Worm (Caenorhabditis elegans) whole organism, dauer: ENCODE results near the gene emc-3.

Experiments used
- unc-62 ChIP-seq: sonication (generic microtip); optimal IDR thresholded peaks from 2 replicates; lab custom pipeline; 2017; ENCODE audit warnings: missing biosample characterization, missing genetic modification reagents, missing genetic modification characterization

emc-3 gene

DNA sequence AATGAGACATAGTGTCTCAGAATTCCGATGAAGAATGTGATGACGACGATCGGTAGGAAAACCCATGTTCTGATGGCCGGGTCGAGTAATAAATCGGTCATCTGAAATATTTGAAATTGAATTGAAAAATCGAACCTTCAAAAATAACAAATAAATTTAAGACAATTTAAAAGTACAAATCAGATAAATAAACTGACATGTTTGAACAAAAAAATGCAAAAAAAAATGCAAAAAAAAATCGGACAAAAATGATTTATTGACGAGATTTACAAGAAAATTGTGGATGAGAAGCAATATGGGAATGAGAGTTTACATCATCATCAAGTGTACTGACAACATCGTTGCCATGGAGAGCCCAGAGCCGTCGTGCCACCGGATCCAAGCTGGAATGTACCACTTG is at the start of gene emc-3:
Gene emc-3, minus strand, starts transcription at position 101 of the 400 bp plus-strand sequence.
- TF ChIP-seq unc-62 = no peak

DNA sequence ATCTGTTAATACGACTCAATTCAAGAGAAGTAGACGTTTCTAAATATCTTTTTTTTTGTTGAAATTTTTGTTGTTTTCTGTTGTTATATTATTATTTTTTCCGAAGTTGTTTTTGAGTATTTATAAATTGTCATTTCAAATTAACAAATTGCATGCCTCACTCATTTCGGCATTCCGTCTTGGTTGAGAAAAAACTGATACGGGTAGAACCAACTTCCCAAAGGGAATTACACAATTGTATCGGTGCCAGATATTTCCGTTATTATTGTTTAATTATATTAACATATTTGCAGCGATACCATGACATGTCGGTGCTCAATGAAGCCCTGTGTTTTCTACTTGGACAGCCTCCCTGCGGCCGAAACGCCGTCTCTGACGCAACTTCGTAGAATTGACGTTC is 47.5 kb upstream of the emc-3 start, which contains the start of gene K09B11.4:
Gene K09B11.4, plus strand, starts transcription at position 301 of the 400 bp plus-strand sequence.
- no peak for TF ChIP-seq unc-62

DNA sequence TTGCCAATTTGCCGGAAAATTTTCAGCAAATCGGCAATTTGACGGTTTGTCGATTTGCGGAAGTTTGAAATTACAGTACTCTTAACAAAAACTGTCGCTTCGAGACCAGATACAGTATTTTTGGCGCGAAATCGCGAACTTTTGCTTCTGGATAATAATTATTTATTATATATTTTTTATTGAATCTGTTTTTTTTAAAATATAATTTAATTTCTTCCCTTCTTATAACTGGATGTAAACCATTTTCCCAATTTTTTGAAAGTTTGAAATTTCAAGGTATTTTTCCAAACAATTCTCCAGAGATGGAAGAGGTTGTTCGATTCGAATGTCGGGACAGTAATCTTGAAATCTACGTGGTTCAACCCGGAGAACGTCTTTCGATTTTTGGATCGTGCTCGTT is 40.5 kb upstream of the emc-3 start, which contains the start of gene nol-9:
Gene nol-9, plus strand, starts transcription at position 301 of the 400 bp plus-strand sequence.
- no peak for TF ChIP-seq unc-62

DNA sequence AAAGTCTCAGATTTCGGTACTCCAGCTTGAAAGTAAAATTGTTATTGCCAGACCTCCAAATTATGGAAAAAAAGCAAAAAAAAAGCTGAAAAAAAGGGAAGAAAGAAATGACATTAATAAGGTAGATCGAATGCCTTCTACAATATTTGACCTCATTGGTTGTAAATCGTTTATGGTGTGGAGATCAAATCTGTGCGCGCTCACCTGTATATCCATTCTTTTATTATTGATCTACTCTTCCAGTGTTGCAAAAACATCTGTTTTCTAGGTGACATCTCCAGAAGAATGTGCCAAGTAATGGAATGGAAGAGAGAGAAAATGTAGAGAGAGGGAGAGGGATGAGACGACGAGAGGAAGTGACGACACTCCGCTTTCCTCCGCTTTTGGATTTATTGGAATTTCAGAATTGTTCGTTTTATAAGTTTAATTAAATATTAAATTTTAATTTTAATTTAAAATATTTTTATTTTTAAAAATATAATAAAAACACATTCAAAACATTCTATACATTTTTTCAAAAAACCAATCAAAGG is 34.1 kb upstream of the emc-3 start, which contains the start of the genes pik-1 and aptf-2:
Gene pik-1, plus strand, starts transcription at position 303 of the 533 bp plus-strand sequence.
Gene aptf-2, minus strand, starts transcription at position 313 of the 533 bp plus-strand sequence.
- no peak for TF ChIP-seq unc-62

DNA sequence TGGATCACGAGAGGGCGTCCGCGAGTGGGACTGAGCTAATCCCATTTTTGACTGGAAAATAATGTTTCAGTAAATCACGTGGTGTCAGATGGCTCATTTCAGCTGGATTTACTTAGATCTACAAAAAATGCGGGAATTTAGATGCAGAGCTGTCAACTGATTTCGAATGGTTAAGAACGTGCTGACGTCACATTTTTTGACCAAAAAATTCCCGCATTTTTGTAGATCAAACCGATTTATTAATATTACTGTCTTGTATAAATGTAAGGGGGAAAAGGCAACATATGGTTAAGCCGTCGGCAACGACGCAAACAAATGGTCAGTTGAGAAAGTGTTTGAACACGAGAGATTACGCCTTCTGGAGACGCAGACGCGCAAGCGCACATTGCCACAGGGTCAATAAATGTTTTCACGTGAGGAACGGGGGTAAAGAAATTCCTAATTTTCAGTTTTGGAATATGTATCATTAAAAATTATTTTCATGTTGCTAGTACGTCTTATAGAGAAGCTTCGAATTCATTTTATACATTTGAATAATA is 31.2 kb upstream of the emc-3 start, which contains the start of gene gcl-1:
Gene gcl-1, minus strand, starts transcription at position 51 of the 539 bp plus-strand sequence.
- TF ChIP-seq unc-62 = no peak

DNA sequence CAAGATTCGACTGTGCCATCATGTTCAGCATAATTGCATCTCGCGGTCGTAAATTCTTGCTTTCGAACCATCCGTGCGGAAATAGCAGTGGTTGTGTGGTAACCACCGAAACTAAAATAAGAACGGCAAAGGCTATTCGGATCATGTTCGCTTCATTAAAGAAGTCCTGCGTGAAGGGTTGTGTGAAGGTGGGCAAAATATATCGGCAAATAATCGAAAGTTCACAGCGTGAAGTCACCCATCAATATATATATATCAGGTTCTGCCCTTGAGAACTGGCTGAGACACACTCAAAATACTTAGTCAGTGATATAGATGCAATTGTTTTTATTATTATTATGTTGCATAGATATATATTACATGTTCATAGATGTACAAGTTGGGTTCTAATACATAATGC is 26.3 kb upstream of the emc-3 start, which contains the start of gene Y62E10A.19:
Gene Y62E10A.19, minus strand, starts transcription at position 289 of the 400 bp plus-strand sequence.
- TF ChIP-seq unc-62 = no peak

DNA sequence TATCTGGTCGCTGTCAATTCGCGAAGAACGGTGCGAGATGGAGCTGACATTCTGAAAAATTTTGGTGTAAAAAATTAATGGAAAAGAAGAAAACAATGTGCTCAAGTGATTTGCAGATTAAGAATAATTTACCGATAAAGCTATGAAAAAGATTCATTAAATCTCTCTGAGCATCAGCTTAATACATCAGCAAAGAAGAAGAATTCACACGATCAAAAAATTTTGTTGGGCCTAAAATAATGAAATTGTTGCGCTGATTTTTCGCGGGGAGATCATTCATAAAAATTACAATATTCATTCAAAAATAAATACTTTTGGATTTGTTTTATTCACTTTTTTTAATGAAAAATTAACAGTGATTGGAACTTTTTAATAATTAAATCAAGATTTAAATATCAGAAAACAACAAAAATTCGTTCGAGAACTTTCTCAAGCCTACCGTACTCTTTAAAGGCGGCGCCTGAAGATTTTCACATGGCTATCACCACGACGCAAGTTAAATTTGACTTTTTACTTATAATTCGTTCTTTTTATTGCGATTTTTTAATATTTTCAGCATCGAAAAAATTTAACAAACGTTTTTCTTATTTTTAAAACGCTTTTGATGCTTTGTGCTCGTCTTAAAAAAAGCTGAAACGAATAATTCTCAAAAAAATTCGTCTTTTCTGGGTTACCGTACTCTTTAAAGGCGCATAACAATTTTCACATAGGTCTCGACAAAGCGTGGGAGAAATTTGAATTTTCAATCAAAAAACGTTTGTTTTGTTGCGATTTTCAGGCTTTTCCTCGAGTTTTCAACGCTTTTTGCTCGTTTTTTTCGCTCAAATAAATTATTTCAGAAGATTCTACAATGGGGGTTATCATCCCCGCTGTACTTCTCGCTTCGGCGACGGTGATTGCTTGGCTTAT is 19.0 kb upstream of the emc-3 start, which contains the start of the genes memi-2 and cyp-31A5:
Gene memi-2, minus strand, starts transcription at position 51 of the 909 bp plus-strand sequence.
Gene cyp-31A5, plus strand, starts transcription at position 834 of the 909 bp plus-strand sequence.
- TF ChIP-seq unc-62 = no peak

DNA sequence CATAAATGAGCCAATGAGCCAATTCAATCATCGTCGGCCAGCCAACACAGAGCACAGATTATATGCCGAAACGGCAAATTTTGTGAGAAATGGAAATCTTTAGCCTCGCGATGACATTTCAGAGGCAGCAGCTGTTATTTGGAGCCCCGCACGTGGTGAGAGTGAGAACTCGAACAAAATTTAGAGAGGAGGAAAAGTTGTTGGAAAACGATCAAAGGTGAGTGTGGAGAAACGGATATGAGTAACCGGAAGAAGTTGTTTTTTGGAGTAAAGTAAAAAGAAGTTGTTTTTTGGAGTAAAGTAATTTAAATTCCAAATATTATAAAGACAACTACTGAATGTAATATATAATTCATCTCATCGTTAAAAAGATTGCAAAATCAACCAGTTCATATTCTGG is 17.0 kb upstream of the emc-3 start, which contains the start of gene Y62E10A.13:
Gene Y62E10A.13, minus strand, starts transcription at position 326 of the 400 bp plus-strand sequence.
- TF ChIP-seq unc-62 = no peak

DNA sequence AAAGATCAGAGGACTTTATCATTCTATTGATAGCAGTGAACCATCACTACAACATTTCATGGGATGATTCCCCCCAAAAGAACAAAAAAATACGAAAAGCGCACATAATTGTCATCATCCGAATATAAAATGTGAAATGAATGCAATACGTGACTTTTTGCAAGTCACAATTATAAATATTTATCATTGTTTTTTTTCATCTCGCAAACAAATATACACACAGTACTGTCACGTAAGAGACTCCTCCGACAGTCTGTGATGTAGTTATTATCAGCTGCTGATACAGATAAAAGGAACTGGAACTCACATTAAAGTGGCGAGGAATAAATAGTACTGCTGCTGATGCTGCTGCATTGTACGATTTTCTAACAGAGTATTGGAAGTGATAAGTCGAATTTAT is 14.7 kb upstream of the emc-3 start:
- no peak for TF ChIP-seq unc-62

DNA sequence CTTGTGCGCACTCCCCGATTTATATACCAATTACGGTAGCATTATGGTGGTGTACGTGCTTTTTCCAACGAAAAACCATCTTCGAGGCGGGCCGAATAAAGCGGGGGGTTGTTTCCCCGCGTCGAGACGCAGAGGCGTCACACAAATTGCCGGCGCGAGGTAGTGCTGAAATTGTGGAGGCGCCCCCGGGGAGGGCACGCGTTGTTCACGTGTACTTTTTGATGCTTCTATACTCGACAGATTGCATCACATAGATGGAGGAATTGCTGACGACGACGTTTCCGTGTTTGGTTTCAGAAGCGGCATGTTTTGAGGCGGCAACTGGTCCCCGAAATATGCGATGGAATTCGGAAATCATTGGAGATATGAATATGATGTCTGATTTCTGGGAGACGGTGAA is 13.5 kb upstream of the emc-3 start:
- TF ChIP-seq unc-62 = no peak

DNA sequence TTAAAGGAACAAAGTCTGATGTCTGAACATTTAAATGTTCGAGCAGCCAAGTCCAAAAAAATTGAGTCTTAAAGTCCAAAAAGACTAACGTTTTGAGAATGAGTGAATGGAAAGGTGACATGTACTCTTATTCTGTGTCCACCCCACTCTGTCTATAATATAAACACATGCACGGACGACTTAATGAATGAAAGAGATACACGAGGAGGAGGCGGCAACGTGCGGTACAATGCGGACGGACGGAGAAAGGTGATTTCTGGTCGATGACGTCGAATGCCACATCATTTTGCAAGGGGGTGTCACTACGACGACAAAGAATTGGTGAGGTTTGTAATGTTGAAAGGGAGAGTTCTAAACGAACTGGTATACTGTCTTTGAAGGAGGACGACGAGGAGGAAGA is 13.0 kb upstream of the emc-3 start:
- TF ChIP-seq unc-62 = no peak

DNA sequence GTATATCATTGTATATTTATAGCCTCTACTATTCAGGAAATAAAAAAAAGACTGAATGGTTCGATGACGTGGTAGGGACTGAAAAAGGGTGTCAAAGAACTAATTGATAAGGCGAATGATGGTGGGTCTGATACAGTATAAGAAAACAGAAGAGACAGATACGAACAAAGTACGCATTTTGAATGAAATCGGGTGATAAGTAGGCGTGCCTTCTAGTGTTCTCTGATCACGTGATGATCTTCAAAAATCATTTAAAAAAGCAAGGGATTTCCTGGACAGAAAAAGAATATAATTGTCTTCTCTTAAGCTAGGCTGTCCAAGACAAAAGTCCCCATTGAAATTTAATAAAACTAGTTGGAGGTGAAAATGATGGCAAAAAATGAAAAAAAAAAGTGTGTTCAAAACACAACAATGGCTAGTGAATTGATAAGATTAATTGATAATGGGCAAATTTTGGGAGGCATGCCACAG is 11.6 kb upstream of the emc-3 start:
- no peak for TF ChIP-seq unc-62

DNA sequence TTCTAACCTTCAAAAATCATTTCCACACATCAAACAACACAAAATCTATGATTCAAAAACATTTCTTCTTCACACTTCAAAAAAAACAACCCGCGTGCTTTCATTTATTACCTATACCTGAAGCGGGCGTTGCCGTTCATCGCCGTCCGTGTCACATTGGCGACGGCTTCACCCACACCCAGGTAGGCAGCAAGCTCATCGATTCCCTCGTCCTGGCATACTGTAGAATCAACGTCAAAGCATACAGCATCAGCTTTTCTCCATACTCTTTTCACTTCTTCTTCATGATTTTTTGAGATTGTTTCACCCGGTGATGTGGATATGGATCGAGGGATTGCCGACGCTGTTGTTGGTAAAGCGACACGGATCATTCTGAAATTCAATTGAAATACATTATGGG is 10.5 kb upstream of the emc-3 start:
- no peak for TF ChIP-seq unc-62

DNA sequence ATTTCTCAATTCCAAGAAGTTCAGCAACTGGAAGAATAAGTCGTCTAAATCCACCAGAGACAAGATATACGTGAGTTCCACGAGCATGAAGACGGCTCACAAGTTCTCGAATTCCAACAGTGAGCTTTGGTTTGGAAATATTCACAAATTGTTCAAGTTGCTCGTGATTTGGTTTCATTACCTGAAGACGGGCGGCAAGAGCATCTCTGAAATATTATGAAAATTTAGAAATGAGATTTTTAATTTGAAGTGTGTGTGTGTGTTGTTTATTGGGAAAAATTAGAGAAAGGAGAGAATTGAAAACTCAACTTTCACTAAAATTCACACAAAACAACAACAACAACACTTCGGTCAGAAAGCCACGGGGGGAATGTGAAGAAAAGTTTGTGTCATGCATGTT is 9.0 kb upstream of the emc-3 start:
- no peak for TF ChIP-seq unc-62

DNA sequence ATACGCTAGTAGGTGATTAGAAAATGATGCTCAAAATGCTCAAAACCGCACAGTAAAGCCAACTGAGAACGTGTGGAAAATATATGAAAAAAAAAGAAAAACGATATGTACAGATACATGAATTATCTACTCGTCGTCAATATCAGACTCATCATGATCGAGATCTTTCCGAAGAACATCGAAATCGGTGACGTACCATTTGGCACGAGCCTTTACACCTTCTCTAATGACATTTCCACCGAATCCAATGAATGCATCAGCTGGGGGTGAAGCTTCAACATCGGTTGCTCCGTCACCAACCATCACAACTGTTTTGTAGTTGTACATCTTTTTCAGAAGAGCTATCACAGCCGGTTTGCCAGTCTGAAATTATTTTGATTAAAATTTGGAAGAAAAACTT is 7.5 kb upstream of the emc-3 start:
- no peak for TF ChIP-seq unc-62

DNA sequence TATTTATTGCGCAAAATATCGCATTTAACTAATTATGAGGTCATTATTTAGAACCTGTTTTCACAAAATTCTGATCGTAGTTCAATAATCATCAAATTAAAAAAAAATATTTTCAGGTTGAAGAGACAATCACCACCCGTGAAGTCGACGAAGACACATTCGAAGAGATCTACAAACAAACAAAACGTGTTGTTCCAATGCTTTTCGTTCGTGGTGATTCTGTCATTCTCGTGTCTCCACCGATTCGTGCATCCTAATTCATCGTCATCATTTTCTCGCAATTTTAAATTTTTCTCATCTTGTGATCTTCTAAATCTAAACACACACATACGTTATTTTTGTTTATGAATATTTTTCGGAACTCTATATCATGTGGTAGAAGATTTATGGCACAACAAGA is 7.1 kb upstream of the emc-3 start:
- TF ChIP-seq unc-62 = no peak

DNA sequence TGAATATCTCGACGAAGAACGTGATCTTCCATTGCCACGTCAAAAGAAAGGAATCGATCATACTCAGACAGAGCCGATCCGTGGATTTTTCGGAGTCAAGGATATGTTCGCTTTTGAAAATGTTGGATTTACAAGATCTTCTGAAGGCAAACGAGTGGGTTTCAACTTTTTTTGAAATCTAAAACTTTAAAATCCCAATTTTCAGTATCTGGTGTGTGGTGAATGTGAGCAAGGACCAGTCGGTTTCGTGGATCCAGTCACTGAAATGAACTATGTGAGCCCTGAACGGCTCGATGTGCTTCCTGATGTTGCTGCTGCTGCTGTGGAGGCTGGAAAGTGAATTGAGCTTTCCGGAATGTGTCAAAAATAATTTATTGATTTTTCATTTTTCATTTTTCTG is 5.2 kb upstream of the emc-3 start, which contains the start of gene lsm-3:
Gene lsm-3, plus strand, starts transcription at position 301 of the 400 bp plus-strand sequence.
- no peak for TF ChIP-seq unc-62
